Worm (Caenorhabditis elegans) whole organism, L4 larva: Measurements from ENCODE around the gene clec-251.

ENCODE experiments used
- Y75B8A.6 ChIP-seq: fragments of 200-800 bp; sonication (Bioruptor generic); IDR thresholded peaks from 2 replicates; pipeline ENCODE4 v1.3.6; 2022; ENCODE audit warnings: missing genetic modification reagents, missing genetic modification characterization, missing compliant biosample characterization
- ama-1 ChIP-seq: fragments of 150-350 bp; optimal IDR thresholded peaks from 2 replicates; lab custom pipeline; 2014; ENCODE audit warnings: inconsistent platforms, mixed read lengths
- ceh-28 ChIP-seq: fragments of 150-350 bp; optimal IDR thresholded peaks from 2 replicates; lab custom pipeline; 2014; ENCODE audit warnings: missing biosample characterization, missing genetic modification reagents, missing genetic modification characterization
- daf-12 ChIP-seq: fragments of 150-350 bp; optimal IDR thresholded peaks from 2 replicates; lab custom pipeline; 2014; ENCODE audit warnings: missing biosample characterization, missing genetic modification reagents, missing genetic modification characterization
- hlh-30 ChIP-seq: sonication (generic microtip); optimal IDR thresholded peaks from 2 replicates; lab custom pipeline; 2017; ENCODE audit warnings: antibody characterized with exemption, mild to moderate bottlenecking, missing genetic modification characterization, missing compliant biosample characterization; ENCODE audit not compliant: insufficient read depth
- lim-7 ChIP-seq: fragments of 200-800 bp; sonication (Bioruptor generic); IDR thresholded peaks from 2 replicates; pipeline ENCODE4 v1.3.6; 2022; ENCODE audit warnings: missing genetic modification characterization, missing compliant biosample characterization
- lin-39 ChIP-seq: fragments of 150-350 bp; optimal IDR thresholded peaks from 2 replicates; lab custom pipeline; 2014; ENCODE audit warnings: missing biosample characterization, missing genetic modification reagents, missing genetic modification characterization
- lsy-2 ChIP-seq, 2 experiments: fragments of 150-350 bp in 1 of 2; sonication (generic microtip) in 1 of 2; optimal IDR thresholded peaks; 2 replicates each; lab custom pipeline; 2014 to 2017; ENCODE audit warnings: missing biosample characterization in 2 of 2, missing genetic modification characterization in 2 of 2
- nhr-76 ChIP-seq: fragments of 150-350 bp; optimal IDR thresholded peaks from 2 replicates; lab custom pipeline; 2014; ENCODE audit warnings: missing biosample characterization, missing genetic modification characterization
- pha-4 ChIP-seq, 2 experiments: fragments of 150-350 bp in 1 of 2; fragments of 200-800 bp in 1 of 2; sonication (Bioruptor generic) in 1 of 2; IDR thresholded peaks in 1 of 2; optimal IDR thresholded peaks in 1 of 2; 2 replicates each; pipeline versions ENCODE4 v1.3.6 to Lab custom; 2014 to 2022; ENCODE audit warnings: missing genetic modification characterization in 2 of 2, missing genetic modification reagents in 2 of 2, missing biosample characterization in 1 of 2, missing compliant biosample characterization in 1 of 2
- snpc-1.2 ChIP-seq: fragments of 200-800 bp; sonication (Bioruptor generic); IDR thresholded peaks from 2 replicates; pipeline ENCODE4 v1.3.6; 2022; ENCODE audit warnings: missing genetic modification reagents, missing genetic modification characterization, missing compliant biosample characterization
- snpc-4 ChIP-seq: fragments of 150-350 bp; optimal IDR thresholded peaks from 2 replicates; lab custom pipeline; 2014; ENCODE audit warnings: missing biosample characterization, missing genetic modification characterization
- unc-130 ChIP-seq: sonication (generic microtip); optimal IDR thresholded peaks from 2 replicates; lab custom pipeline; 2016; ENCODE audit warnings: missing genetic modification reagents, missing genetic modification characterization, missing compliant biosample characterization

DNA sequence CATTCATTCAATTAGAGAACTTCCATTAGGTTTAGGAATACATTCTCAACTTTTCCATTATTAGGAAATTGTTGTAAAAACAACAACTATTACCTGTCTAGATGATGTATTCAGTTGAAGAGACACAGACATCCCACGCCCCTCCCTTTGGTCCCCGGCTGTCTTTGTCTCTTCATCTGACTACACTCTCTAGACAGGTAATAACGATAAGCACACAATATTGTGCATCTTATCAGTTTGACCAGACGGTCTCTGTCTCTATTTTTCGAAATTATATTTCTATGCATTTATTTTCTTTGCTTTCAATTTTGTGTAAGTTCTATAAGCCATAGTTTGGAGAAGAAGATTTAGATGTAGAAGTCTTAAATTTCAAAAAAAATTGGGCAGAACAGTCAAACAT lies 45.5 kb downstream of the clec-251 start, which contains the start of gene Y69H2.9:
- TF ChIP-seq snpc-1.2 (GFP tag; lab: Robert Waterston, UW) (no peak), lsy-2 (tag; optimal IDR thresholded peaks at IDR 0.05; lab: Kevin White, UChicago) (no peak), ama-1 (lab: Kevin White, UChicago) (no peak), unc-130 (GFP tag; lab: Kevin White, UChicago) (no peak), lin-39 (tag; lab: Kevin White, UChicago) (no peak), lim-7 (GFP tag; lab: Robert Waterston, UW) (no peak), pha-4 (GFP tag; IDR thresholded peaks at IDR 0.05; lab: Robert Waterston, UW) (no peak), pha-4 (tag; optimal IDR thresholded peaks at IDR 0.05; lab: Kevin White, UChicago) (no peak), hlh-30 (tag; lab: Kevin White, UChicago) (no peak), ceh-28 (tag; lab: Kevin White, UChicago) (no peak), nhr-76 (tag; lab: Kevin White, UChicago) (no peak), snpc-4 (tag; lab: Kevin White, UChicago) (no peak), daf-12 (tag; lab: Kevin White, UChicago) (no peak), Y75B8A.6 (GFP tag; lab: Robert Waterston, UW) (no peak)
